Fruit fly (Drosophila melanogaster) whole organism, embryonic: ENCODE measurements around the gene Pstk.

ENCODE experiments used
- CG13296 ChIP-seq: fragments of 200-800 bp; sonication (Bioruptor generic); optimal IDR thresholded peaks from 3 replicates; lab custom pipeline; 2018; ENCODE audit warnings: missing biosample characterization, mild to moderate bottlenecking, missing genetic modification characterization
- CG14965 ChIP-seq: fragments of 200-800 bp; sonication (Bioruptor generic); optimal IDR thresholded peaks from 2 replicates; lab custom pipeline; 2016; ENCODE audit warnings: missing biosample characterization, missing genetic modification characterization, borderline replicate concordance
- CG18262 ChIP-seq: fragments of 200-800 bp; optimal IDR thresholded peaks from 3 replicates; lab custom pipeline; 2019; ENCODE audit warnings: missing biosample characterization, mild to moderate bottlenecking, missing genetic modification characterization, moderate library complexity
- CG3163 ChIP-seq: fragments of 200-800 bp; sonication (Bioruptor generic); optimal IDR thresholded peaks from 3 replicates; lab custom pipeline; 2016; ENCODE audit warnings: missing biosample characterization, missing genetic modification characterization
- CG3847 ChIP-seq: fragments of 200-800 bp; sonication (Bioruptor generic); IDR thresholded peaks from 2 replicates; pipeline ENCODE4 v1.3.6; 2022; ENCODE audit warnings: missing biosample characterization, missing genetic modification characterization
- CG4730 ChIP-seq: fragments of 200-800 bp; sonication (Bioruptor generic); IDR thresholded peaks from 2 replicates; pipeline ENCODE4 v1.3.6; 2022; ENCODE audit warnings: missing biosample characterization, missing genetic modification characterization
- CG5245 ChIP-seq: fragments of 200-800 bp; sonication (Bioruptor generic); optimal IDR thresholded peaks from 3 replicates; lab custom pipeline; 2016; ENCODE audit warnings: missing biosample characterization, missing genetic modification characterization
- CG6272 ChIP-seq: fragments of 200-800 bp; sonication (Bioruptor generic); IDR thresholded peaks from 2 replicates; pipeline ENCODE4 v1.3.6; 2022; ENCODE audit warnings: missing biosample characterization, missing genetic modification characterization
- CG6765 ChIP-seq: fragments of 200-800 bp; sonication (Bioruptor generic); optimal IDR thresholded peaks from 3 replicates; lab custom pipeline; 2017; ENCODE audit warnings: missing biosample characterization, mild to moderate bottlenecking, missing genetic modification characterization
- CG6791 ChIP-seq: fragments of 200-800 bp; sonication (Bioruptor generic); IDR thresholded peaks from 3 replicates; pipeline ENCODE4 v1.3.6; 2022; ENCODE audit warnings: missing biosample characterization, missing genetic modification characterization; ENCODE audit not compliant: partially characterized antibody
- CG7357 ChIP-seq: fragments of 200-800 bp; sonication (Bioruptor generic); IDR thresholded peaks from 3 replicates; pipeline ENCODE4 v1.3.6; 2022; ENCODE audit warnings: missing biosample characterization, missing genetic modification characterization
- CG7556 ChIP-seq: fragments of 200-800 bp; sonication (Bioruptor generic); optimal IDR thresholded peaks from 2 replicates; lab custom pipeline; 2017; ENCODE audit warnings: missing biosample characterization, mild to moderate bottlenecking, missing genetic modification characterization
- CG7963 ChIP-seq: fragments of 200-800 bp; sonication (Bioruptor generic); IDR thresholded peaks from 3 replicates; pipeline ENCODE4 v1.3.6; 2022; ENCODE audit warnings: missing biosample characterization, missing genetic modification characterization; ENCODE audit not compliant: partially characterized antibody
- CG8281 ChIP-seq: fragments of 200-800 bp; sonication (Bioruptor generic); optimal IDR thresholded peaks from 2 replicates; lab custom pipeline; 2018; ENCODE audit warnings: missing biosample characterization, mild to moderate bottlenecking, missing genetic modification characterization, moderate library complexity
- CG8359 ChIP-seq: fragments of 200-800 bp; sonication (Bioruptor generic); optimal IDR thresholded peaks from 2 replicates; lab custom pipeline; 2017; ENCODE audit warnings: missing biosample characterization, mild to moderate bottlenecking, missing genetic modification characterization, borderline replicate concordance
- CG9727 ChIP-seq: fragments of 200-800 bp; sonication (Bioruptor generic); optimal IDR thresholded peaks from 3 replicates; lab custom pipeline; 2017; ENCODE audit warnings: missing biosample characterization, mild to moderate bottlenecking, missing genetic modification characterization
- Drgx ChIP-seq: fragments of 200-800 bp; sonication (Bioruptor generic); IDR thresholded peaks from 2 replicates; pipeline ENCODE4 v1.3.6; 2022; ENCODE audit warnings: missing biosample characterization, missing genetic modification characterization
- Elba2 ChIP-seq: fragments of 200-800 bp; sonication (Bioruptor generic); optimal IDR thresholded peaks from 3 replicates; lab custom pipeline; 2016; ENCODE audit warnings: missing biosample characterization, missing genetic modification characterization
- Ets97D ChIP-seq: fragments of 200-800 bp; sonication (Bioruptor generic); optimal IDR thresholded peaks from 3 replicates; lab custom pipeline; 2016; ENCODE audit warnings: missing biosample characterization, missing genetic modification characterization
- Fer3 ChIP-seq: fragments of 200-800 bp; sonication (Bioruptor generic); optimal IDR thresholded peaks from 2 replicates; lab custom pipeline; 2018; ENCODE audit warnings: missing biosample characterization, mild to moderate bottlenecking, missing genetic modification characterization, moderate library complexity
- GATAe ChIP-seq: fragments of 200-800 bp; sonication (Bioruptor generic); conservative IDR thresholded peaks from 2 replicates; pipeline ENCODE4 v1.3.6; 2022; ENCODE audit warnings: missing biosample characterization, missing genetic modification characterization
- Med ChIP-seq: fragments of 200-800 bp; sonication (Bioruptor generic); peaks from one replicate; lab custom pipeline; 2016; ENCODE audit warnings: missing biosample characterization, missing genetic modification characterization, mild to moderate bottlenecking, inconsistent platforms, moderate library complexity
- NC2α ChIP-seq: fragments of 200-800 bp; sonication (Bioruptor generic); optimal IDR thresholded peaks from 2 replicates; lab custom pipeline; 2016; ENCODE audit warnings: missing biosample characterization, missing genetic modification characterization
- Oli ChIP-seq: fragments of 200-800 bp; sonication (Bioruptor generic); optimal IDR thresholded peaks from 2 replicates; lab custom pipeline; 2018; ENCODE audit warnings: missing biosample characterization, mild to moderate bottlenecking, missing genetic modification characterization, moderate library complexity
- Scr ChIP-seq: fragments of 200-800 bp; sonication (Bioruptor generic); IDR thresholded peaks from 2 replicates; pipeline ENCODE4 v1.3.6; 2022; ENCODE audit warnings: missing biosample characterization, missing genetic modification characterization; ENCODE audit not compliant: partially characterized antibody
- Tbp ChIP-seq: fragments of >200 bp; optimal IDR thresholded peaks from 2 replicates; lab custom pipeline; 2018; ENCODE audit warnings: missing biosample characterization, missing genetic modification characterization
- bsh ChIP-seq, 2 experiments: fragments of 200-800 bp; sonication (Bioruptor generic); optimal IDR thresholded peaks; 2 replicates each; lab custom pipeline; 2017 to 2018; ENCODE audit warnings: mild to moderate bottlenecking in 2 of 2, missing biosample characterization in 2 of 2, missing genetic modification characterization in 2 of 2, moderate library complexity in 1 of 2
- cas ChIP-seq: fragments of 200-800 bp; sonication (Bioruptor generic); IDR thresholded peaks from 2 replicates; pipeline ENCODE4 v1.3.6; 2022; ENCODE audit warnings: missing biosample characterization, missing genetic modification characterization
- crol ChIP-seq: fragments of 200-800 bp; sonication (Bioruptor generic); IDR thresholded peaks from 2 replicates; pipeline ENCODE4 v1.3.6; 2022; ENCODE audit warnings: missing biosample characterization, missing genetic modification characterization
- disco-r ChIP-seq: fragments of 200-800 bp; sonication (Bioruptor generic); optimal IDR thresholded peaks from 2 replicates; lab custom pipeline; 2016; ENCODE audit warnings: missing biosample characterization, missing genetic modification characterization
- dmrt11E ChIP-seq: fragments of 200-800 bp; sonication (Bioruptor generic); optimal IDR thresholded peaks from 3 replicates; lab custom pipeline; 2018; ENCODE audit warnings: missing biosample characterization, mild to moderate bottlenecking, missing genetic modification characterization, moderate library complexity
- emc ChIP-seq: fragments of 200-800 bp; sonication (Bioruptor generic); optimal IDR thresholded peaks from 2 replicates; lab custom pipeline; 2016; ENCODE audit warnings: missing biosample characterization, missing genetic modification characterization
- esg ChIP-seq: fragments of 200-800 bp; sonication (Bioruptor generic); conservative IDR thresholded peaks from 2 replicates; pipeline ENCODE4 v1.3.6; 2022; ENCODE audit warnings: missing biosample characterization, missing genetic modification characterization
- exex ChIP-seq: fragments of 200-800 bp; sonication (Bioruptor generic); optimal IDR thresholded peaks from 4 replicates; lab custom pipeline; 2018; ENCODE audit warnings: missing biosample characterization, mild to moderate bottlenecking, missing genetic modification characterization, moderate library complexity
- fd96Cb ChIP-seq: fragments of 200-800 bp; sonication (Bioruptor generic); optimal IDR thresholded peaks from 2 replicates; lab custom pipeline; 2018; ENCODE audit warnings: missing biosample characterization, mild to moderate bottlenecking, missing genetic modification characterization, moderate library complexity
- fu2 ChIP-seq: fragments of 200-800 bp; sonication (Bioruptor generic); optimal IDR thresholded peaks from 2 replicates; lab custom pipeline; 2016; ENCODE audit warnings: missing biosample characterization, missing genetic modification characterization
- gro ChIP-seq: fragments of 200-800 bp; sonication (Bioruptor generic); optimal IDR thresholded peaks from 2 replicates; lab custom pipeline; 2016; ENCODE audit warnings: missing biosample characterization, missing genetic modification characterization
- hb ChIP-seq: fragments of 200-800 bp; sonication (Bioruptor generic); IDR thresholded peaks from 3 replicates; pipeline ENCODE4 v1.3.6; 2022; ENCODE audit warnings: missing biosample characterization, missing genetic modification characterization; ENCODE audit not compliant: partially characterized antibody
- her ChIP-seq: fragments of 200-800 bp; sonication (Bioruptor generic); optimal IDR thresholded peaks from 2 replicates; lab custom pipeline; 2016; ENCODE audit warnings: missing biosample characterization, missing genetic modification characterization
- kay ChIP-seq: fragments of 200-800 bp; sonication (Bioruptor generic); optimal IDR thresholded peaks from 2 replicates; lab custom pipeline; 2016; ENCODE audit warnings: missing biosample characterization, missing genetic modification characterization
- maf-S ChIP-seq: fragments of 200-800 bp; sonication (Bioruptor generic); optimal IDR thresholded peaks from 2 replicates; lab custom pipeline; 2016; ENCODE audit warnings: missing biosample characterization, missing genetic modification characterization
- odd ChIP-seq: fragments of 200-800 bp; sonication (Bioruptor generic); optimal IDR thresholded peaks from 2 replicates; lab custom pipeline; 2017; ENCODE audit warnings: missing biosample characterization, mild to moderate bottlenecking, missing genetic modification characterization
- shn ChIP-seq: fragments of 200-800 bp; sonication (Bioruptor generic); optimal IDR thresholded peaks from 3 replicates; lab custom pipeline; 2016; ENCODE audit warnings: missing biosample characterization, missing genetic modification characterization
- sna ChIP-seq: fragments of 200-800 bp; sonication (Bioruptor generic); IDR thresholded peaks from 2 replicates; pipeline ENCODE4 v1.3.6; 2022; ENCODE audit warnings: missing biosample characterization, missing genetic modification characterization; ENCODE audit not compliant: partially characterized antibody
- ssp ChIP-seq: fragments of 200-800 bp; sonication (Bioruptor generic); IDR thresholded peaks from 2 replicates; pipeline ENCODE4 v1.3.6; 2022; ENCODE audit warnings: missing biosample characterization, missing genetic modification characterization
- tap ChIP-seq: fragments of 200-800 bp; optimal IDR thresholded peaks from 3 replicates; lab custom pipeline; 2019; ENCODE audit warnings: missing biosample characterization, mild to moderate bottlenecking, missing genetic modification characterization, moderate library complexity
- tll ChIP-seq, 2 experiments: fragments of 200-800 bp in 1 of 2; fragments of >200 bp in 1 of 2; sonication (Bioruptor generic) in 1 of 2; optimal IDR thresholded peaks; 2 replicates each; lab custom pipeline; 2017 to 2019; ENCODE audit warnings: missing biosample characterization in 2 of 2, missing genetic modification characterization in 2 of 2, mild to moderate bottlenecking in 1 of 2, moderate library complexity in 1 of 2
- zfh2 ChIP-seq: fragments of 200-800 bp; sonication (Bioruptor generic); optimal IDR thresholded peaks from 2 replicates; lab custom pipeline; 2016; ENCODE audit warnings: missing biosample characterization, missing genetic modification characterization

The Pstk gene

dm6 chrX:19597684-19598363 lies 20.5 kb downstream of the Pstk start, which contains the start of gene RpS10b (continued):
- peak; percentile 86 for TF ChIP-seq Elba2 (GFP tag; lab: Kevin White, UChicago)
- TF ChIP-seq CG7556 (GFP tag; lab: Kevin White, UChicago), result peak; percentile 79
- TF ChIP-seq tap (tag; lab: Kevin White, UChicago), result peak; percentile 60
- TF ChIP-seq gro (GFP tag; lab: Kevin White, UChicago), result peak; percentile 91
- peak; percentile 82 for TF ChIP-seq fu2 (GFP tag; lab: Kevin White, UChicago)
- TF ChIP-seq CG6272, result peak; percentile 63; the same call in 1 of the 2 replicates
- peak; percentile 80 for TF ChIP-seq Oli (tag; lab: Kevin White, UChicago)
- TF ChIP-seq ssp (GFP tag; lab: Robert Waterston, UW), result peak; percentile 64
- peak; percentile 97 for TF ChIP-seq odd (GFP tag; lab: Kevin White, UChicago)
- peak; percentile 65 to 71 for TF ChIP-seq bsh (GFP tag; optimal IDR thresholded peaks at IDR 0.05; lab: Kevin White, UChicago)
- peak; percentile 87 for TF ChIP-seq CG6791 (GFP tag; lab: Robert Waterston, UW)
- TF ChIP-seq CG13296 (GFP tag; lab: Kevin White, UChicago), result peak; percentile 95
- TF ChIP-seq fd96Cb (tag; lab: Kevin White, UChicago), result peak; percentile 56
- TF ChIP-seq esg (GFP tag; lab: Robert Waterston, UW), result 0 out of 2 replicates have a peak, but pooled peaks have one; percentile 19
- peak; percentile 94 for TF ChIP-seq NC2α (GFP tag; lab: Kevin White, UChicago)
- TF ChIP-seq CG14965 (GFP tag; lab: Kevin White, UChicago), result peak; percentile 68
- TF ChIP-seq CG6765 (GFP tag; lab: Kevin White, UChicago), result peak; percentile 97
- peak; percentile 93 for TF ChIP-seq disco-r
- peak; percentile 84 for TF ChIP-seq emc (GFP tag; lab: Kevin White, UChicago)
- TF ChIP-seq CG7963 (GFP tag; lab: Robert Waterston, UW), result peak; percentile 78
- peak; percentile 66 for TF ChIP-seq exex
- peak; percentile 90 for TF ChIP-seq sna
- peak; percentile 48; the same call in 1 of the 2 replicates for TF ChIP-seq crol
- peak; percentile 97 for TF ChIP-seq Scr
- no peak for TF ChIP-seq cas (GFP tag; lab: Robert Waterston, UW)
- TF ChIP-seq dmrt11E, result peak; percentile 85
- peak; percentile 82 for TF ChIP-seq CG18262 (tag; lab: Kevin White, UChicago)
- peak; percentile 93 for TF ChIP-seq hb (GFP tag; lab: Robert Waterston, UW)
- peak; percentile 99 for TF ChIP-seq Med (GFP tag; lab: Kevin White, UChicago)
- TF ChIP-seq CG8359 (GFP tag; lab: Kevin White, UChicago), result peak; percentile 85
- peak; percentile 79 for TF ChIP-seq zfh2
- no peak for TF ChIP-seq GATAe
- TF ChIP-seq CG3847 (GFP tag; lab: Robert Waterston, UW), result peak; percentile 85
- TF ChIP-seq CG4730 (GFP tag; lab: Robert Waterston, UW), result 0 out of 2 replicates have a peak, but pooled peaks have one; percentile 25
- TF ChIP-seq maf-S (GFP tag; lab: Kevin White, UChicago), result peak; percentile 74
- TF ChIP-seq her (GFP tag; lab: Kevin White, UChicago), result peak; percentile 84
- TF ChIP-seq CG9727, result peak; percentile 97
- peak; percentile 31 to 38 for TF ChIP-seq tll (GFP tag; optimal IDR thresholded peaks at IDR 0.05; lab: Kevin White, UChicago)
- TF ChIP-seq Drgx (GFP tag; lab: Robert Waterston, UW), result peak; percentile 34; the same call in 1 of the 2 replicates
- peak; percentile 76 for TF ChIP-seq CG3163 (GFP tag; lab: Kevin White, UChicago)
- peak; percentile 99 for TF ChIP-seq Ets97D (GFP tag; lab: Kevin White, UChicago)
- peak; percentile 38 for TF ChIP-seq kay (GFP tag; lab: Kevin White, UChicago)
- peak; percentile 57; the same call in 1 of the 3 replicates for TF ChIP-seq CG7357 (GFP tag; lab: Robert Waterston, UW)
- TF ChIP-seq CG8281, result peak; percentile 70
- peak; percentile 90 for TF ChIP-seq shn (GFP tag; lab: Kevin White, UChicago)
- TF ChIP-seq CG5245 (GFP tag; lab: Kevin White, UChicago), result peak; percentile 67
- TF ChIP-seq Tbp, result peak; percentile 39
- peak; percentile 86 for TF ChIP-seq Fer3 (tag; lab: Kevin White, UChicago)
